Worm (Caenorhabditis elegans) whole organism, L2 larva: ENCODE measurements around the gene ZC404.2.

ENCODE experiments used
- blmp-1 ChIP-seq: sonication (generic microtip); optimal IDR thresholded peaks from 2 replicates; lab custom pipeline; 2017; ENCODE audit warnings: missing genetic modification characterization, mild to moderate bottlenecking, missing compliant biosample characterization, antibody characterized with exemption, moderate library complexity; ENCODE audit not compliant: insufficient read depth
- crh-2 ChIP-seq: sonication (generic microtip); optimal IDR thresholded peaks from 2 replicates; lab custom pipeline; 2017; ENCODE audit warnings: missing biosample characterization, missing genetic modification characterization
- dmd-4 ChIP-seq: sonication (generic microtip); optimal IDR thresholded peaks from 2 replicates; lab custom pipeline; 2017; ENCODE audit warnings: missing biosample characterization, missing genetic modification characterization
- egl-27 ChIP-seq: sonication (generic microtip); optimal IDR thresholded peaks from 3 replicates; lab custom pipeline; 2017; ENCODE audit warnings: missing biosample characterization, missing genetic modification reagents, missing genetic modification characterization
- elt-3 ChIP-seq: sonication (generic microtip); optimal IDR thresholded peaks from 2 replicates; lab custom pipeline; 2017; ENCODE audit warnings: missing biosample characterization, missing genetic modification characterization
- lin-39 ChIP-seq: fragments of 150-350 bp; optimal IDR thresholded peaks from 2 replicates; lab custom pipeline; 2014; ENCODE audit warnings: missing biosample characterization, missing genetic modification reagents, missing genetic modification characterization
- mdl-1 ChIP-seq, 2 experiments: fragments of 150-350 bp in 1 of 2; sonication (generic microtip) in 1 of 2; optimal IDR thresholded peaks; 2 replicates each; lab custom pipeline; 2017; ENCODE audit warnings: missing biosample characterization in 2 of 2, missing genetic modification characterization in 2 of 2
- unc-55 ChIP-seq: fragments of 150-350 bp; sonication (generic microtip); optimal IDR thresholded peaks from 3 replicates; lab custom pipeline; 2014; ENCODE audit warnings: missing biosample characterization, missing genetic modification reagents, missing genetic modification characterization
- zag-1 ChIP-seq: fragments of 150-350 bp; optimal IDR thresholded peaks from 2 replicates; lab custom pipeline; 2014; ENCODE audit warnings: missing biosample characterization, missing genetic modification characterization

DNA sequence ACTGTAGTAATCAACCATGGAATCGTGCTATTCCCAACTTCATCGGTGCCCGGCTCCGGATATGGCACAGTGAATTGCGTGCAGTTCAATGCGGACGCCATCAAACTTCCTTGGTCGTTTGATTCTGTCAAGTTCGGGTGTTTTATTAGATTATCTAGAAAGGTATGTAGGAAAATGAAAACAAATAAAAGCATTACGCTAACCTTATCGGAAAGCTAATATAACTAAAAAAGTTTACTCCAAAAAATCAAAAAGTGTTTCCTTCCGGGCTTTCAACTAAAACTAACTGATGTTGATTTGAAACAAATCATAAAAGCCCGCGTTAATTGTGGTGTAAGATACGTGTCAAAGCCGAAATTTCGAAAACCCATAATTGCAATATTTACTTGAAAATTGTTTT, 32.1 kb downstream of the ZC404.2 start, which contains the start of gene dmsr-13:
- TF ChIP-seq elt-3 (tag; lab: Kevin White, UChicago) (no peak), dmd-4 (tag; lab: Kevin White, UChicago) (no peak), lin-39 (no peak), mdl-1 (tag; optimal IDR thresholded peaks at IDR 0.05; lab: Kevin White, UChicago) (no peak), egl-27 (tag; lab: Kevin White, UChicago) (no peak), zag-1 (tag; lab: Kevin White, UChicago) (no peak), blmp-1 (tag; lab: Kevin White, UChicago) (no peak), unc-55 (GFP tag; lab: Kevin White, UChicago) (no peak), crh-2 (tag; lab: Kevin White, UChicago) (no peak)
